Fruit fly (Drosophila melanogaster) whole organism, wandering third instar larva: ENCODE data around the gene CG6878.

ENCODE experiments used
- CG32264 ChIP-seq: fragments of 200-800 bp; sonication (Bioruptor generic); optimal IDR thresholded peaks from 2 replicates; lab custom pipeline; 2016; ENCODE audit warnings: missing biosample characterization, missing genetic modification characterization
- CG9705 ChIP-seq: fragments of 200-800 bp; sonication (Bioruptor generic); optimal IDR thresholded peaks from 2 replicates; lab custom pipeline; 2018; ENCODE audit warnings: missing biosample characterization, mild to moderate bottlenecking, missing genetic modification characterization
- CrebA ChIP-seq: fragments of 200-800 bp; sonication (Bioruptor generic); optimal IDR thresholded peaks from 2 replicates; lab custom pipeline; 2016; ENCODE audit warnings: missing biosample characterization, mild to moderate bottlenecking, missing genetic modification characterization, borderline replicate concordance
- Dfd ChIP-seq: fragments of >200 bp; optimal IDR thresholded peaks from 2 replicates; lab custom pipeline; 2017; ENCODE audit warnings: missing biosample characterization, missing genetic modification characterization
- Dif ChIP-seq: fragments of 200-275, 200-300 bp; sonication (Bioruptor generic); optimal IDR thresholded peaks from 2 replicates; lab custom pipeline; 2018; ENCODE audit warnings: missing biosample characterization, missing genetic modification characterization; ENCODE audit not compliant: partially characterized antibody
- GATAd ChIP-seq: sonication (Bioruptor generic); optimal IDR thresholded peaks from 2 replicates; lab custom pipeline; 2016; ENCODE audit warnings: missing biosample characterization, missing genetic modification characterization
- HLH106 ChIP-seq: fragments of 200-800 bp; optimal IDR thresholded peaks from 3 replicates; lab custom pipeline; 2019; ENCODE audit warnings: missing biosample characterization, mild to moderate bottlenecking, missing genetic modification characterization, moderate library complexity
- Hnf4 ChIP-seq: fragments of 200-800 bp; sonication (Bioruptor generic); optimal IDR thresholded peaks from 2 replicates; lab custom pipeline; 2016; ENCODE audit warnings: missing biosample characterization, mild to moderate bottlenecking, missing genetic modification characterization
- Hr78 ChIP-seq: fragments of >200 bp; optimal IDR thresholded peaks from 2 replicates; lab custom pipeline; 2017; ENCODE audit warnings: missing biosample characterization, missing genetic modification characterization
- Hr83 ChIP-seq: fragments of 200-300 bp; sonication (Bioruptor generic); optimal IDR thresholded peaks from 2 replicates; lab custom pipeline; 2016; ENCODE audit warnings: missing biosample characterization, mild to moderate bottlenecking, missing genetic modification characterization, moderate library complexity; ENCODE audit not compliant: poor library complexity, severe bottlenecking
- Myc ChIP-seq: fragments of >200 bp; optimal IDR thresholded peaks from 2 replicates; lab custom pipeline; 2017
- N ChIP-seq: fragments of >200 bp; optimal IDR thresholded peaks from 2 replicates; lab custom pipeline; 2018; ENCODE audit warnings: missing biosample characterization, missing external identifiers, missing genetic modification characterization
- OdsH ChIP-seq: fragments of 200-800 bp; sonication (Bioruptor generic); optimal IDR thresholded peaks from 2 replicates; lab custom pipeline; 2016; ENCODE audit warnings: missing biosample characterization, mild to moderate bottlenecking, missing genetic modification characterization
- Rel ChIP-seq, 2 experiments: fragments of 200-800 bp; sonication (Bioruptor generic) in 1 of 2; optimal IDR thresholded peaks; 2 replicates in 1 of 2; 3 replicates in 1 of 2; lab custom pipeline; 2016 to 2019; ENCODE audit warnings: mild to moderate bottlenecking in 2 of 2, missing biosample characterization in 2 of 2, missing genetic modification characterization in 2 of 2, moderate library complexity in 1 of 2
- Sp1 ChIP-seq: fragments of 200-800 bp; sonication (Bioruptor generic); optimal IDR thresholded peaks from 3 replicates; lab custom pipeline; 2019; ENCODE audit warnings: missing biosample characterization, mild to moderate bottlenecking, missing genetic modification characterization, moderate library complexity
- br ChIP-seq: fragments of 200-800 bp; sonication (Bioruptor generic); optimal IDR thresholded peaks from 2 replicates; lab custom pipeline; 2016; ENCODE audit warnings: missing biosample characterization, missing genetic modification characterization
- brk ChIP-seq: fragments of 200-800 bp; sonication (Bioruptor generic); optimal IDR thresholded peaks from 2 replicates; lab custom pipeline; 2016; ENCODE audit warnings: missing biosample characterization, mild to moderate bottlenecking, missing genetic modification characterization
- dl ChIP-seq, 2 experiments: fragments of 175-275, 200-275 bp in 1 of 2; fragments of 200-275 bp in 1 of 2; sonication (Bioruptor generic); optimal IDR thresholded peaks; lab custom pipeline; 2018; ENCODE audit warnings: mild to moderate bottlenecking in 2 of 2, missing biosample characterization in 2 of 2, missing genetic modification characterization in 2 of 2, moderate library complexity in 2 of 2; ENCODE audit not compliant: partially characterized antibody in 2 of 2, insufficient read depth in 1 of 2
- dmrt93B ChIP-seq: fragments of 200-800 bp; sonication (Bioruptor generic); optimal IDR thresholded peaks from 2 replicates; lab custom pipeline; 2018; ENCODE audit warnings: missing biosample characterization, mild to moderate bottlenecking, missing genetic modification characterization
- dsf ChIP-seq: sonication (Bioruptor generic); optimal IDR thresholded peaks from 2 replicates; lab custom pipeline; 2016; ENCODE audit warnings: missing biosample characterization, missing genetic modification characterization, borderline replicate concordance
- ey ChIP-seq: fragments of 200-800 bp; sonication (Bioruptor generic); optimal IDR thresholded peaks from 2 replicates; lab custom pipeline; 2016; ENCODE audit warnings: missing biosample characterization, missing genetic modification characterization
- foxo ChIP-seq, 2 experiments: fragments of 200-800 bp; sonication (Bioruptor generic); optimal IDR thresholded peaks; 2 replicates in 1 of 2; 3 replicates in 1 of 2; lab custom pipeline; 2016 to 2017; ENCODE audit warnings: missing biosample characterization in 2 of 2, missing genetic modification characterization in 2 of 2
- fru ChIP-seq: fragments of 200-800 bp; sonication (Bioruptor generic); optimal IDR thresholded peaks from 3 replicates; lab custom pipeline; 2016; ENCODE audit warnings: missing biosample characterization, mild to moderate bottlenecking, missing genetic modification characterization
- h ChIP-seq: fragments of 200-800 bp; sonication (Bioruptor generic); optimal IDR thresholded peaks from 3 replicates; lab custom pipeline; 2016; ENCODE audit warnings: missing biosample characterization, mild to moderate bottlenecking, missing genetic modification characterization
- jim ChIP-seq: fragments of 175-275, 200-325 bp; sonication (Bioruptor generic); optimal IDR thresholded peaks from 2 replicates; lab custom pipeline; 2016; ENCODE audit warnings: missing biosample characterization, mild to moderate bottlenecking, missing genetic modification characterization
- lola ChIP-seq: fragments of >200 bp; optimal IDR thresholded peaks from 2 replicates; lab custom pipeline; 2017; ENCODE audit warnings: missing biosample characterization, missing genetic modification characterization
- pan ChIP-seq: fragments of >200 bp; optimal IDR thresholded peaks from 2 replicates; lab custom pipeline; 2017
- psq ChIP-seq: fragments of 200-800 bp; sonication (Bioruptor generic); optimal IDR thresholded peaks from 3 replicates; lab custom pipeline; 2017; ENCODE audit warnings: missing biosample characterization, mild to moderate bottlenecking, missing genetic modification characterization, moderate library complexity
- rgr ChIP-seq: fragments of 200-800 bp; sonication (Bioruptor generic); optimal IDR thresholded peaks from 3 replicates; lab custom pipeline; 2016; ENCODE audit warnings: missing biosample characterization, mild to moderate bottlenecking, missing genetic modification characterization
- sage ChIP-seq: fragments of 200-800 bp; sonication (Bioruptor generic); optimal IDR thresholded peaks from 2 replicates; lab custom pipeline; 2016; ENCODE audit warnings: missing biosample characterization, mild to moderate bottlenecking, missing genetic modification characterization
- tai ChIP-seq: sonication (Bioruptor generic); optimal IDR thresholded peaks from 2 replicates; lab custom pipeline; 2016; ENCODE audit warnings: missing biosample characterization, missing genetic modification characterization
- usp ChIP-seq: fragments of >200 bp; optimal IDR thresholded peaks from 2 replicates; lab custom pipeline; 2017; ENCODE audit warnings: missing biosample characterization, missing genetic modification characterization
- woc ChIP-seq: sonication (Bioruptor generic); optimal IDR thresholded peaks from 2 replicates; lab custom pipeline; 2016; ENCODE audit warnings: missing biosample characterization, mild to moderate bottlenecking, missing genetic modification characterization

The CG6878 gene

DNA sequence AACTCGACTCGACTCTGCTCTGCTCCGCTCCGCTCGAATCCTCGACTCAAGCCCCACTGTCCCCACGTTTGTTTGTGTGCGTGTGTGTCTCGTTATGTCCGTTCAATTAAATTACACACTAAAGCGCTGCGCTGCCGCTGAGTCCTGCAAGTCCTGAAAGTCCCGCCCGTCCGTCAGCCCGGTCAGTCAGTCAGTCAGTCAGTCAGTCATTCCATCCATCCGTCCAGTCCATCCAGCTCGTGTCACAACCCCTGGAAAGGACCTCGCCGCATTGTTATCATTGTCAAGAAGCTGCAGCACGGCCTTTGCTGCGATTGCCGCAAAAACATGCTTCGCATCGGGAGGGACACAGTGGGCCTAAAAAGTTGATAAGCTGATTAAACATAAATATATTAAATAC is 7.4 kb downstream of the CG6878 start:
- no peak for TF ChIP-seq Hr83 (GFP tag; lab: Kevin White, UChicago)
- no peak for TF ChIP-seq h (GFP tag; lab: Kevin White, UChicago)
- peak; percentile 24 for TF ChIP-seq Dfd (GFP tag; lab: Kevin White, UChicago)
- no peak for TF ChIP-seq GATAd (GFP tag; lab: Kevin White, UChicago)
- TF ChIP-seq Rel (GFP tag; optimal IDR thresholded peaks at IDR 0.05; lab: Kevin White, UChicago): no peak
- no peak for TF ChIP-seq Rel (tag; optimal IDR thresholded peaks at IDR 0.05; lab: Kevin White, UChicago)
- TF ChIP-seq N (GFP tag; lab: Kevin White, UChicago): no peak
- no peak for TF ChIP-seq Hr78 (GFP tag; lab: Kevin White, UChicago)
- no peak for TF ChIP-seq br (GFP tag; lab: Kevin White, UChicago)

DNA sequence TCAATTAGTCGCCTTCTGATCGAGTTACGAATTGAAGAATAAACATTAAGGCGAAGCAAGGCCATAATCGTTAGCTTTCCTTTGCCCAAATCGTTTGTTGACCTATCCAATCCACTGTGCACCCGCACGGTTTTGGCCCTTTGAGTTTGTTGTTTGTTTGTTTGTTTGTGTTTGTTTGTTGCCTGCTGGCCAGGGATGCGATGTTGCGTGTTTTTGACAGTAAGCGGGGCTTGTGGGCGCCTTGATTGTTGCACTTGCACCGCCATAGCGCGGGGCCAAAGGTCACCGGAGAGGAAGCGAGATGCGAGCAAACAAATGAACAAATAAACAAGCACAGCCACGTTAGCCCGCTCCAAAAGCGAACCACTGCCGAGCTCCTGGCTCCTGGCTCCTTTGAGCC is 8.2 kb downstream of the CG6878 start:
- TF ChIP-seq Myc (lab: Kevin White, UChicago) (no peak), fru (GFP tag; lab: Kevin White, UChicago) (no peak), CrebA (no peak), OdsH (GFP tag; lab: Kevin White, UChicago) (no peak)

DNA sequence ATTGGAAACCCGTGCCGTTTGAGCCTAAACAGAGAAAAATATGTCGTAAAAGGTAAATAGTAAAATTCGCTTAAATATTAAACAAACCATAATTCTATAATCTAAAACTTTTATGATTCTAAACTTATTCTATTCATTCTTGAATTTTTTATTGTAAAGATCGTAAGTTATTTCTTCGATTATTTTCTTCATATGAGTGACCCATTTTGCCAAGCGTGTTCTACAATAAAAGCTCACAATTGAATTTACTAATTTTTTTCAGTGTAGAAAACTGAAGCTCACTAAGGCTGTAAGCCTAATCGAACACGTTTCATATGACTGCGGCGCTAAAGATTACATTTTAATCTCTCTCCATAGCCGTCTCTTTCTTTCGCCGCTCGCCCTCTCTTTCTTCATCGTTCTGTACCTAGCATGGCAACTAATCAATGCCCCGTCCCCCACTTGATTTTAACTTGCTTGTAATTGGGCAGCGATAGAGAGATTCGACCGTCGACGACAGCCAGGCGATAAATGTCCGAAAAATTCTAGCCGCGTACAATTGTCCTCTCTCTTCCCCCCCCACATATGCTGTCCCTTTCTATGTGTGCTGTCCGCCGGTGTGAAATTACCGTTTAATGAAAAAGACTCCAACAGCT is 10.3 kb downstream of the CG6878 start:
- TF ChIP-seq dl (GFP tag; optimal IDR thresholded peaks at IDR 0.05; lab: Kevin White, UChicago; ENCODE audit: insufficient read depth in 1 of 2, partially characterized antibody in 2 of 2) (no peak), tai (GFP tag; lab: Kevin White, UChicago) (no peak), ey (no peak), jim (GFP tag; lab: Kevin White, UChicago) (no peak), Dif (GFP tag; lab: Kevin White, UChicago) (no peak), CG9705 (GFP tag; lab: Kevin White, UChicago) (no peak), Hr83 (GFP tag; lab: Kevin White, UChicago) (no peak), dmrt93B (GFP tag; lab: Kevin White, UChicago) (no peak), pan (lab: Kevin White, UChicago) (no peak), dsf (GFP tag; lab: Kevin White, UChicago) (no peak), CG32264 (GFP tag; lab: Kevin White, UChicago) (no peak), sage (no peak)

DNA sequence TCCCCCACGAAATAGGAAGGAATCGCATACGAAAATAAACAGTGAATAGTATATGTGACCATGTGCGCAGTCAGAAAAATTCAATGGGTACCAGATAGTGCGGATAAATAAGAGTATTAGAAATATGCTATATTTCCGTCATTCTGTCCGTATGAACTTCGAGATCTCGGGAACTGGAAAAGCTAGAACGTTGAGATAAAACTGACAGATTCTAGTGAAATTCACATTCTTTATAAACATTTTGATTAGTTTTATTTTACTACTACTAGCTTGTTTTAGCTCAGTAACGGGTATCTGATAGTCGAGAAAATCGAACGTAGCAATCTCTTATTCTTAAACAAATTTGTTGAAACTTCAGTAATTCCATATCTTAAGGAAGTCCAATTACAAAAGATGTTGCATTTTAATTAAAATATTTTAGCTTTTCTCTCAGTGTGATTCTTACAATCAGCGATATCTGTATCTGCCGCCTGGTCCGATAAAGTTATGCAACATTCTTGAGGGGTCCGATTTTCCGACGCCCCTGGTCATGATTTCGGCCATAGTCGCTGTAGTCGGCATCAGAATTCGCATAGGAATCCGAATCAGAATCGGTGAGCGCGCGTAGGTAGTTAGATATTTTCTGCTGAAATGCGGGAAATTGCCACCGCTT is 10.9 kb downstream of the CG6878 start:
- TF ChIP-seq dsf (GFP tag; lab: Kevin White, UChicago): no peak
- no peak for TF ChIP-seq HLH106 (tag; lab: Kevin White, UChicago)
- no peak for TF ChIP-seq jim (GFP tag; lab: Kevin White, UChicago)
- no peak for TF ChIP-seq usp
- no peak for TF ChIP-seq GATAd (GFP tag; lab: Kevin White, UChicago)
- no peak for TF ChIP-seq CrebA

DNA sequence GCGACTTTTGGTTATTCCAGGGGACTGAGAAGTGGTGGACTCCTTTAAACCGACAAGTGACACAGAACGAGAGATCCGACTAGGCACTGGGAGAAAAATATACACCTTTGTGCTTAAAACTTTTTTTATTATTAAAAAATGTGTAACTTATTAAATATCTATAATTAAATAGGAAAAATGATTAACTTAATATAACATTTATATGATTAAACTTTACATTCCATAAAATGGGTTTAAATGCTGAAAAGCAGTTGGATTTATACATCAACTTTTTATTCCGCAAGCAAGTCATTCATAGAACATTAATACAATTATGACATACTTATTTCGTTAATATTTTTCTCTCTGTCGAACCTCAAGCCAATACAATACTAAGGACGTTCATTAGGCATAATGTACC is 12.5 kb downstream of the CG6878 start:
- TF ChIP-seq CrebA: no peak
- peak; percentile 55 for TF ChIP-seq OdsH (GFP tag; lab: Kevin White, UChicago)
- TF ChIP-seq dl (GFP tag; optimal IDR thresholded peaks at IDR 0.05; lab: Kevin White, UChicago; ENCODE audit: insufficient read depth in 1 of 2, partially characterized antibody in 2 of 2): no peak
- TF ChIP-seq dmrt93B (GFP tag; lab: Kevin White, UChicago): peak; percentile 21
- TF ChIP-seq dsf (GFP tag; lab: Kevin White, UChicago): no peak
- TF ChIP-seq Dif (GFP tag; lab: Kevin White, UChicago): no peak
- TF ChIP-seq Hnf4 (GFP tag; lab: Kevin White, UChicago): peak; percentile 23
- peak; percentile 65 for TF ChIP-seq HLH106 (tag; lab: Kevin White, UChicago)
- no peak for TF ChIP-seq br (GFP tag; lab: Kevin White, UChicago)
- peak; percentile 47 for TF ChIP-seq fru (GFP tag; lab: Kevin White, UChicago)
- no peak for TF ChIP-seq woc (GFP tag; lab: Kevin White, UChicago)
- TF ChIP-seq brk (GFP tag; lab: Kevin White, UChicago): peak; percentile 6
- no peak for TF ChIP-seq CG9705 (GFP tag; lab: Kevin White, UChicago)
- no peak for TF ChIP-seq GATAd (GFP tag; lab: Kevin White, UChicago)
- TF ChIP-seq Myc (lab: Kevin White, UChicago): no peak
- TF ChIP-seq h (GFP tag; lab: Kevin White, UChicago): peak; percentile 18
- peak; percentile 45 for TF ChIP-seq rgr (GFP tag; lab: Kevin White, UChicago)
- no peak for TF ChIP-seq Hr78 (GFP tag; lab: Kevin White, UChicago)
- TF ChIP-seq N (GFP tag; lab: Kevin White, UChicago): no peak
- TF ChIP-seq ey: no peak
- TF ChIP-seq Sp1 (GFP tag; lab: Kevin White, UChicago): peak; percentile 75
- TF ChIP-seq Dfd (GFP tag; lab: Kevin White, UChicago): no peak
- TF ChIP-seq foxo (GFP tag; optimal IDR thresholded peaks at IDR 0.05; lab: Kevin White, UChicago): peak in 1 of 2 experiments; percentile 62
- no peak for TF ChIP-seq lola (GFP tag; lab: Kevin White, UChicago)
- TF ChIP-seq psq (GFP tag; lab: Kevin White, UChicago): peak; percentile 44
- no peak for TF ChIP-seq usp
